Worm (Caenorhabditis elegans): ENCODE results near the gene let-413.
A peak's percentile ranks its signal among the peaks of the same experiment; 100 is the strongest.

The let-413 gene

ce11 chrV:7980993-7981595, 3.5 kb upstream of the let-413 start, which contains the start of gene F26D11.1:
Gene F26D11.1, plus strand, starts transcription at chrV:7981545.
- TF ChIP-seq fos-1 (tag; optimal IDR thresholded peaks at IDR 0.05), result no peak
- TF ChIP-seq lsy-12 (tag; optimal IDR thresholded peaks at IDR 0.05), result no peak
- TF ChIP-seq unc-62 (GFP tag; optimal IDR thresholded peaks at IDR 0.05), result no peak
- no peak for TF ChIP-seq aly-2 (tag; optimal IDR thresholded peaks at IDR 0.05)
- no peak for TF ChIP-seq nhr-12 (tag; optimal IDR thresholded peaks at IDR 0.05)
- no peak for TF ChIP-seq nhr-77 (tag; optimal IDR thresholded peaks at IDR 0.05)
- no peak for TF ChIP-seq fkh-10 (GFP tag; optimal IDR thresholded peaks at IDR 0.05)
- no peak for TF ChIP-seq egl-5 (tag; optimal IDR thresholded peaks at IDR 0.05)
- TF ChIP-seq eor-1 (tag; optimal IDR thresholded peaks at IDR 0.05), result no peak
- no peak for TF ChIP-seq tbx-2 (tag; optimal IDR thresholded peaks at IDR 0.05)
- no peak for TF ChIP-seq pqm-1 (tag; optimal IDR thresholded peaks at IDR 0.05)
- TF ChIP-seq ceh-9 (tag; optimal IDR thresholded peaks at IDR 0.05), result no peak
- no peak for TF ChIP-seq sea-2 (GFP tag; optimal IDR thresholded peaks at IDR 0.05)
- TF ChIP-seq R02D3.7 (tag; optimal IDR thresholded peaks at IDR 0.05), result no peak
- no peak for TF ChIP-seq ZK546.5 (tag; optimal IDR thresholded peaks at IDR 0.05)
- TF ChIP-seq mml-1 (tag; optimal IDR thresholded peaks at IDR 0.05), result no peak

ce11 chrV:7980370-7980987, 2.9 kb upstream of the let-413 start:
- no peak for TF ChIP-seq ZK546.5 (tag; optimal IDR thresholded peaks at IDR 0.05)
- TF ChIP-seq ama-1 (optimal IDR thresholded peaks at IDR 0.05), result no peak
- no peak for TF ChIP-seq nhr-23 (tag; optimal IDR thresholded peaks at IDR 0.05)
- TF ChIP-seq fos-1 (tag; optimal IDR thresholded peaks at IDR 0.05), result no peak
- no peak for TF ChIP-seq tbx-2 (tag; optimal IDR thresholded peaks at IDR 0.05)
- peak; percentile 34 for TF ChIP-seq fkh-10 (GFP tag; optimal IDR thresholded peaks at IDR 0.05)
- no peak for TF ChIP-seq mdl-1 (tag; optimal IDR thresholded peaks at IDR 0.05)
- TF ChIP-seq nhr-28 (tag; optimal IDR thresholded peaks at IDR 0.05), result no peak
- no peak for TF ChIP-seq nhr-25 (tag; optimal IDR thresholded peaks at IDR 0.05)
- TF ChIP-seq nhr-76 (tag; optimal IDR thresholded peaks at IDR 0.05), result no peak
- no peak for TF ChIP-seq sea-2 (GFP tag; optimal IDR thresholded peaks at IDR 0.05)
- no peak for TF ChIP-seq unc-39 (tag; optimal IDR thresholded peaks at IDR 0.05)
- peak; percentile 43 for TF ChIP-seq snpc-4 (tag; optimal IDR thresholded peaks at IDR 0.05)
- no peak for TF ChIP-seq hmg-11 (tag; optimal IDR thresholded peaks at IDR 0.05)
- no peak for TF ChIP-seq pha-4 (tag; optimal IDR thresholded peaks at IDR 0.05)
- TF ChIP-seq eor-1 (tag; optimal IDR thresholded peaks at IDR 0.05), result no peak
- TF ChIP-seq skn-1 (tag; optimal IDR thresholded peaks at IDR 0.05), result no peak
- no peak for TF ChIP-seq zag-1 (tag; optimal IDR thresholded peaks at IDR 0.05)
- TF ChIP-seq fkh-2 (tag; optimal IDR thresholded peaks at IDR 0.05), result no peak
- TF ChIP-seq elt-1 (tag; optimal IDR thresholded peaks at IDR 0.05), result peak; percentile 43
- peak; percentile 56 for TF ChIP-seq nfya-1 (tag; optimal IDR thresholded peaks at IDR 0.05; ENCODE audit: insufficient read depth)
- TF ChIP-seq aly-2 (tag; optimal IDR thresholded peaks at IDR 0.05), result no peak
- TF ChIP-seq pqm-1 (tag; optimal IDR thresholded peaks at IDR 0.05), result no peak
- peak; percentile 77 for TF ChIP-seq lin-39 (tag; optimal IDR thresholded peaks at IDR 0.05)
- TF ChIP-seq lin-15B (tag; optimal IDR thresholded peaks at IDR 0.05), result peak; percentile 30
- TF ChIP-seq ceh-82 (tag; optimal IDR thresholded peaks at IDR 0.05), result no peak
- TF ChIP-seq nhr-12 (tag; optimal IDR thresholded peaks at IDR 0.05), result no peak
- TF ChIP-seq elt-3 (tag; optimal IDR thresholded peaks at IDR 0.05), result no peak

ce11 chrV:7978798-7979197, 1.2 kb upstream of the let-413 start:
- TF ChIP-seq nhr-23 (tag; optimal IDR thresholded peaks at IDR 0.05), result peak; percentile 55
- TF ChIP-seq pha-4 (tag; optimal IDR thresholded peaks at IDR 0.05), result peak; percentile 73
- no peak for TF ChIP-seq unc-62 (GFP tag; optimal IDR thresholded peaks at IDR 0.05)
- no peak for TF ChIP-seq nhr-76 (tag; optimal IDR thresholded peaks at IDR 0.05)
- no peak for TF ChIP-seq unc-39 (tag; optimal IDR thresholded peaks at IDR 0.05)
- TF ChIP-seq ceh-9 (tag; optimal IDR thresholded peaks at IDR 0.05), result no peak
- TF ChIP-seq snpc-4 (tag; optimal IDR thresholded peaks at IDR 0.05), result no peak
- TF ChIP-seq R02D3.7 (tag; optimal IDR thresholded peaks at IDR 0.05), result no peak
- peak; percentile 31 for TF ChIP-seq elt-2 (tag; optimal IDR thresholded peaks at IDR 0.05)
- no peak for TF ChIP-seq nhr-11 (tag; optimal IDR thresholded peaks at IDR 0.05)
- TF ChIP-seq fos-1 (tag; optimal IDR thresholded peaks at IDR 0.05), result no peak
- TF ChIP-seq ztf-4 (tag; optimal IDR thresholded peaks at IDR 0.05), result no peak
- no peak for TF ChIP-seq ceh-16 (tag; optimal IDR thresholded peaks at IDR 0.05)
- no peak for TF ChIP-seq ama-1 (optimal IDR thresholded peaks at IDR 0.05)
- peak; percentile 32 for TF ChIP-seq nfya-1 (tag; optimal IDR thresholded peaks at IDR 0.05; ENCODE audit: insufficient read depth)
- no peak for TF ChIP-seq elt-1 (tag; optimal IDR thresholded peaks at IDR 0.05)
- TF ChIP-seq nhr-237 (tag; optimal IDR thresholded peaks at IDR 0.05), result no peak
- TF ChIP-seq nhr-28 (tag; optimal IDR thresholded peaks at IDR 0.05), result no peak
- no peak for TF ChIP-seq mml-1 (tag; optimal IDR thresholded peaks at IDR 0.05)
- no peak for TF ChIP-seq zag-1 (tag; optimal IDR thresholded peaks at IDR 0.05)
- TF ChIP-seq skn-1 (tag; optimal IDR thresholded peaks at IDR 0.05), result no peak
- peak; percentile 1 for TF ChIP-seq lin-39 (tag; optimal IDR thresholded peaks at IDR 0.05)
- TF ChIP-seq jun-1 (tag; optimal IDR thresholded peaks at IDR 0.05), result no peak
- peak; percentile 32 for TF ChIP-seq hmg-11 (tag; optimal IDR thresholded peaks at IDR 0.05)
- no peak for TF ChIP-seq lsy-12 (tag; optimal IDR thresholded peaks at IDR 0.05)
- no peak for TF ChIP-seq nhr-43 (tag; optimal IDR thresholded peaks at IDR 0.05; ENCODE audit: poor library complexity, severe bottlenecking)
- TF ChIP-seq sea-2 (GFP tag; optimal IDR thresholded peaks at IDR 0.05), result no peak
- no peak for TF ChIP-seq nhr-12 (tag; optimal IDR thresholded peaks at IDR 0.05)
- no peak for TF ChIP-seq eor-1 (tag; optimal IDR thresholded peaks at IDR 0.05)
- no peak for TF ChIP-seq ceh-82 (tag; optimal IDR thresholded peaks at IDR 0.05)
- no peak for TF ChIP-seq fkh-2 (tag; optimal IDR thresholded peaks at IDR 0.05)
- TF ChIP-seq daf-12 (tag; optimal IDR thresholded peaks at IDR 0.05), result no peak
- no peak for TF ChIP-seq egl-5 (tag; optimal IDR thresholded peaks at IDR 0.05)
- no peak for TF ChIP-seq mdl-1 (tag; optimal IDR thresholded peaks at IDR 0.05)
- TF ChIP-seq nhr-25 (tag; optimal IDR thresholded peaks at IDR 0.05), result peak; percentile 93
- peak; percentile 12 for TF ChIP-seq pqm-1 (tag; optimal IDR thresholded peaks at IDR 0.05)
